Worm (Caenorhabditis elegans) whole organism, L4/young adult: ENCODE data around the gene Y37B11A.3.

Source experiments
- dao-5 ChIP-seq: sonication (generic microtip); optimal IDR thresholded peaks from 2 replicates; lab custom pipeline; 2016; ENCODE audit warnings: missing genotype, missing genetic modification characterization, moderate library complexity, missing compliant biosample characterization
- him-1 ChIP-seq: sonication (generic microtip); optimal IDR thresholded peaks from 2 replicates; lab custom pipeline; 2016; ENCODE audit warnings: missing genotype, missing genetic modification reagents, missing genetic modification characterization, missing compliant biosample characterization

DNA sequence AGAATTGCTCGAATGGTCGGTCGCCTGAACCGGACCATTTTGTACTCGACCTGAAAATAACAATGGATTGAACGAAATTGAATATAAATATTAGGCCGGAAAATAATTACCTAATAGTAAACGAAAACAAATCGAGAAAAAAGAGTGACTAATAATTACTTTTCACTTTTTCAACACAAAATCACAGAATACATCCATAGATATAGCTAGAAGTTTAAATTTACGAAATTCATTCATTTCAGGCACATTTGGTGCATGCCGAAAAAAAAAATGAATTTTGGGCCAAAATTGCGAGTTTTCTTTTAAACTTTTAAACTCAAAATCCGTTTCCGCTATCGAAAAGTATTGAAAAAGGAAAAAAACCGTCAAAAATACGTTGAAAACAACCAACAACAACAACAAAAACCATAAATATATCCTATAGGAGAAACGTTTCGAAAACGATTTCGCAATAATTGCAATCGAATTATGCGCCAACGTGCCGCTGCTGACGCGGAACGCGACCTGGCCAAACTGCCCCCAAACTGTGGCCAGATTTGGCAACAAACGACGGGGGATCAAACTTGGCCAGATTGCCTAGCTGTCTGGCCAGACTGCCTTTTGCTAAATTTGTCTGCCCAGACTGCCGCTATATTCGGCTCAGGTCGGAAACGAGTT is at the start of gene Y37B11A.3:
- no peak for TF ChIP-seq dao-5 (tag; lab: Kevin White, UChicago)
- peak; percentile 15 for TF ChIP-seq him-1 (tag; lab: Kevin White, UChicago)
